Worm (Caenorhabditis elegans): ENCODE data around the gene nars-2.

- TF ChIP-seq crh-2 (tag; optimal IDR thresholded peaks at IDR 0.05) (peak; percentile 31), sem-4 (tag; optimal IDR thresholded peaks at IDR 0.05) (no peak), snpc-4 (tag; optimal IDR thresholded peaks at IDR 0.05) (no peak), mbf-1 (tag; optimal IDR thresholded peaks at IDR 0.05) (no peak), Y55F3AM.14 (GFP tag; optimal IDR thresholded peaks at IDR 0.05) (no peak), C34F6.9 (tag; optimal IDR thresholded peaks at IDR 0.05) (no peak), gmeb-1 (tag; optimal IDR thresholded peaks at IDR 0.05) (peak; percentile 17), lin-39 (tag; optimal IDR thresholded peaks at IDR 0.05) (no peak), nhr-237 (tag; optimal IDR thresholded peaks at IDR 0.05) (no peak), nhr-12 (tag; optimal IDR thresholded peaks at IDR 0.05) (no peak), ztf-11 (tag; optimal IDR thresholded peaks at IDR 0.05) (no peak), ceh-82 (tag; optimal IDR thresholded peaks at IDR 0.05) (no peak)
Observed at ce11 chrIII:11465394-11465948, 35.1 kb downstream of the nars-2 start.
